Fruit fly (Drosophila melanogaster) whole organism, pupa: ENCODE data around the gene Glut4EF.

Source experiments
- CG10348 ChIP-seq: fragments of 200-800 bp; sonication (Bioruptor generic); IDR thresholded peaks from 2 replicates; pipeline ENCODE4 v1.3.6; 2022; ENCODE audit warnings: missing biosample characterization, missing genetic modification characterization
- CG12605 ChIP-seq: fragments of 200-800 bp; sonication (Bioruptor generic); IDR thresholded peaks from 2 replicates; pipeline ENCODE4 v1.3.6; 2022; ENCODE audit warnings: missing biosample characterization, missing genetic modification characterization
- CG13204 ChIP-seq: fragments of 200-800 bp; sonication (Bioruptor generic); optimal IDR thresholded peaks from 2 replicates; lab custom pipeline; 2018; ENCODE audit warnings: missing biosample characterization, mild to moderate bottlenecking, missing genetic modification characterization, moderate library complexity
- CG14655 ChIP-seq: fragments of 200-800 bp; sonication (Bioruptor generic); optimal IDR thresholded peaks from 3 replicates; lab custom pipeline; 2017; ENCODE audit warnings: mild to moderate bottlenecking, missing biosample characterization, missing genetic modification reagents, missing genetic modification characterization
- CG15710 ChIP-seq: fragments of 200-800 bp; sonication (Bioruptor generic); optimal IDR thresholded peaks from 2 replicates; lab custom pipeline; 2018; ENCODE audit warnings: missing biosample characterization, mild to moderate bottlenecking, missing genetic modification characterization, moderate library complexity
- CG17806 ChIP-seq: fragments of 200-800 bp; sonication (Bioruptor generic); optimal IDR thresholded peaks from 2 replicates; lab custom pipeline; 2018; ENCODE audit warnings: missing biosample characterization, mild to moderate bottlenecking, missing genetic modification characterization, moderate library complexity
- CG32121 ChIP-seq: fragments of 200-800 bp; sonication (Bioruptor generic); IDR thresholded peaks from 2 replicates; pipeline ENCODE4 v1.3.6; 2022; ENCODE audit warnings: missing biosample characterization, missing genetic modification characterization
- CG34367 ChIP-seq: fragments of 200-800 bp; sonication (Bioruptor generic); optimal IDR thresholded peaks from 2 replicates; lab custom pipeline; 2018; ENCODE audit warnings: missing biosample characterization, mild to moderate bottlenecking, missing genetic modification characterization
- CG4496 ChIP-seq: fragments of 200-800 bp; sonication (Bioruptor generic); IDR thresholded peaks from 3 replicates; pipeline ENCODE4 v1.3.6; 2022; ENCODE audit warnings: missing biosample characterization, missing genetic modification characterization
- CG8159 ChIP-seq: fragments of 200-800 bp; sonication (Bioruptor generic); optimal IDR thresholded peaks from 3 replicates; lab custom pipeline; 2018; ENCODE audit warnings: missing biosample characterization, mild to moderate bottlenecking, missing genetic modification characterization, moderate library complexity
- CG8301 ChIP-seq: fragments of 200-800 bp; sonication (Bioruptor generic); optimal IDR thresholded peaks from 2 replicates; lab custom pipeline; 2018; ENCODE audit warnings: missing biosample characterization, mild to moderate bottlenecking, missing genetic modification characterization
- CG9948 ChIP-seq: fragments of 200-800 bp; sonication (Bioruptor generic); optimal IDR thresholded peaks from 2 replicates; lab custom pipeline; 2018; ENCODE audit warnings: missing biosample characterization, mild to moderate bottlenecking, missing genetic modification characterization, moderate library complexity
- D1 ChIP-seq: fragments of 200-800 bp; sonication (Bioruptor generic); optimal IDR thresholded peaks from 2 replicates; lab custom pipeline; 2018; ENCODE audit warnings: missing biosample characterization, mild to moderate bottlenecking, missing genetic modification characterization, moderate library complexity
- EcR ChIP-seq: fragments of 200-800 bp; sonication (Bioruptor generic); optimal IDR thresholded peaks from 3 replicates; lab custom pipeline; 2019; ENCODE audit warnings: missing biosample characterization, missing genetic modification characterization, mild to moderate bottlenecking, moderate library complexity, missing genetic modification reagents
- Ets98B ChIP-seq: fragments of 200-800 bp; sonication (Bioruptor generic); IDR thresholded peaks from 2 replicates; pipeline ENCODE4 v1.3.6; 2022; ENCODE audit warnings: missing biosample characterization, missing genetic modification characterization
- Pif1A ChIP-seq: fragments of 200-800 bp; sonication (Bioruptor generic); optimal IDR thresholded peaks from 3 replicates; lab custom pipeline; 2016; ENCODE audit warnings: missing biosample characterization, missing genetic modification characterization
- Pif1B ChIP-seq: fragments of 200-800 bp; sonication (Bioruptor generic); optimal IDR thresholded peaks from 3 replicates; lab custom pipeline; 2016; ENCODE audit warnings: missing biosample characterization, missing genetic modification characterization
- Snoo ChIP-seq: fragments of 200-800 bp; sonication (Bioruptor generic); optimal IDR thresholded peaks from 3 replicates; lab custom pipeline; 2017; ENCODE audit warnings: missing biosample characterization, mild to moderate bottlenecking, missing genetic modification characterization, inconsistent platforms
- fd96Ca ChIP-seq: fragments of 200-800 bp; sonication (Bioruptor generic); IDR thresholded peaks from 3 replicates; pipeline ENCODE4 v1.3.6; 2022; ENCODE audit warnings: missing biosample characterization, missing genetic modification characterization
- gl ChIP-seq: fragments of 200-800 bp; sonication (Bioruptor generic); optimal IDR thresholded peaks from 2 replicates; lab custom pipeline; 2018; ENCODE audit warnings: missing biosample characterization, mild to moderate bottlenecking, missing genetic modification characterization
- rn ChIP-seq: fragments of 200-800 bp; sonication (Bioruptor generic); IDR thresholded peaks from 2 replicates; pipeline ENCODE4 v1.3.6; 2022; ENCODE audit warnings: missing biosample characterization, missing genetic modification characterization

The Glut4EF gene

dm6 chr3R:9892664-9893063, 18.2 kb downstream of the Glut4EF start:
- TF ChIP-seq CG4496 (no peak), Ets98B (GFP tag; lab: Robert Waterston, UW) (no peak), Pif1A (no peak), rn (GFP tag; lab: Robert Waterston, UW) (no peak), CG34367 (no peak), CG17806 (tag; lab: Kevin White, UChicago) (no peak), Pif1B (no peak), Snoo (no peak), gl (tag; lab: Kevin White, UChicago) (no peak), CG9948 (tag; lab: Kevin White, UChicago) (no peak), D1 (tag; lab: Kevin White, UChicago) (no peak), CG10348 (no peak), EcR (no peak), CG12605 (no peak), CG32121 (GFP tag; lab: Robert Waterston, UW) (no peak), CG8301 (tag; lab: Kevin White, UChicago) (no peak), CG15710 (tag; lab: Kevin White, UChicago) (no peak), CG14655 (GFP tag; lab: Kevin White, UChicago) (no peak)

- TF ChIP-seq Pif1A: no peak
These were observed 23.1 kb downstream of the Glut4EF start for dm6 chr3R:9897564-9897963.

- TF ChIP-seq CG13204 (no peak), CG4496 (0 out of 3 replicates have a peak, but pooled peaks have one; percentile 6)
These were observed 28.4 kb downstream of the Glut4EF start for dm6 chr3R:9902834-9903233.

dm6 chr3R:9903370-9903769, 28.9 kb downstream of the Glut4EF start:
- TF ChIP-seq CG4496 (peak; percentile 48; the same call in 1 of the 3 replicates), D1 (tag; lab: Kevin White, UChicago) (no peak)

- TF ChIP-seq gl (tag; lab: Kevin White, UChicago): no peak
- no peak for TF ChIP-seq Snoo
- no peak for TF ChIP-seq Pif1B
These were observed 30.2 kb downstream of the Glut4EF start for dm6 chr3R:9904730-9905129.

dm6 chr3R:9906020-9906464, 31.6 kb downstream of the Glut4EF start:
- TF ChIP-seq CG4496 (no peak), CG32121 (GFP tag; lab: Robert Waterston, UW) (peak; percentile 8; the same call in 1 of the 2 replicates), Snoo (no peak), CG12605 (no peak), Ets98B (GFP tag; lab: Robert Waterston, UW) (peak; percentile 24; the same call in 1 of the 2 replicates), CG17806 (tag; lab: Kevin White, UChicago) (no peak)

- TF ChIP-seq EcR: no peak
- TF ChIP-seq CG15710 (tag; lab: Kevin White, UChicago): no peak
- TF ChIP-seq CG34367: no peak
- TF ChIP-seq CG10348: no peak
- no peak for TF ChIP-seq rn (GFP tag; lab: Robert Waterston, UW)
- TF ChIP-seq D1 (tag; lab: Kevin White, UChicago): no peak
- no peak for TF ChIP-seq CG32121 (GFP tag; lab: Robert Waterston, UW)
- no peak for TF ChIP-seq Ets98B (GFP tag; lab: Robert Waterston, UW)
- no peak for TF ChIP-seq CG12605
- TF ChIP-seq Pif1B: no peak
- no peak for TF ChIP-seq CG13204
- no peak for TF ChIP-seq CG17806 (tag; lab: Kevin White, UChicago)
- no peak for TF ChIP-seq Pif1A
- no peak for TF ChIP-seq CG4496
- TF ChIP-seq fd96Ca (GFP tag; lab: Robert Waterston, UW): no peak
These were observed 35.6 kb downstream of the Glut4EF start for dm6 chr3R:9910129-9910528.

dm6 chr3R:9910866-9911265, 36.4 kb downstream of the Glut4EF start:
- TF ChIP-seq rn (GFP tag; lab: Robert Waterston, UW) (no peak), CG8301 (tag; lab: Kevin White, UChicago) (peak; percentile 13), CG14655 (GFP tag; lab: Kevin White, UChicago) (peak; percentile 29), CG9948 (tag; lab: Kevin White, UChicago) (peak; percentile 4), CG12605 (no peak), Pif1B (peak; percentile 22), EcR (no peak), CG4496 (peak; percentile 51; the same call in 2 of the 3 replicates)

- TF ChIP-seq EcR (no peak), CG4496 (no peak), CG8301 (tag; lab: Kevin White, UChicago) (no peak), CG12605 (no peak), Pif1A (no peak), CG13204 (no peak), CG10348 (no peak), CG14655 (GFP tag; lab: Kevin White, UChicago) (no peak), CG9948 (tag; lab: Kevin White, UChicago) (no peak), CG17806 (tag; lab: Kevin White, UChicago) (no peak), D1 (tag; lab: Kevin White, UChicago) (no peak), Snoo (no peak), CG15710 (tag; lab: Kevin White, UChicago) (no peak), Ets98B (GFP tag; lab: Robert Waterston, UW) (no peak), CG8159 (tag; lab: Kevin White, UChicago) (no peak)
These were observed 37.3 kb downstream of the Glut4EF start for dm6 chr3R:9911788-9912187.
